Worm (Caenorhabditis elegans) whole organism, early embryonic: ENCODE results near the gene srbc-82.

Experiments
- F13C5.2 ChIP-seq: sonication (generic microtip); optimal IDR thresholded peaks from 2 replicates; lab custom pipeline; 2017; ENCODE audit warnings: mild to moderate bottlenecking, missing genetic modification characterization, inconsistent platforms, missing compliant biosample characterization
- aly-1 ChIP-seq: sonication (generic microtip); optimal IDR thresholded peaks from 2 replicates; lab custom pipeline; 2016; ENCODE audit warnings: missing genetic modification characterization, missing compliant biosample characterization
- ama-1 ChIP-seq: fragments of 150-350 bp; optimal IDR thresholded peaks from 2 replicates; lab custom pipeline; 2014
- flt-1 ChIP-seq: fragments of 200-800 bp; sonication (Bioruptor generic); IDR thresholded peaks from 2 replicates; pipeline ENCODE4 v1.3.6; 2022; ENCODE audit warnings: missing genetic modification characterization, missing compliant biosample characterization
- hnd-1 ChIP-seq: sonication (generic microtip); optimal IDR thresholded peaks from 2 replicates; lab custom pipeline; 2016; ENCODE audit warnings: missing genetic modification characterization, missing compliant biosample characterization
- tbx-37 ChIP-seq: fragments of 200-800 bp; sonication (Bioruptor generic); conservative IDR thresholded peaks from 2 replicates; pipeline ENCODE4 v1.3.6; 2022; ENCODE audit warnings: missing genetic modification reagents, missing genetic modification characterization, missing compliant biosample characterization

ce11 chrV:16350775-16351378, 50.5 kb downstream of the srbc-82 start:
- TF ChIP-seq hnd-1 (tag; lab: Kevin White, UChicago) (no peak), tbx-37 (GFP tag; lab: Robert Waterston, UW) (no peak), ama-1 (lab: Kevin White, UChicago) (no peak), flt-1 (GFP tag; lab: Robert Waterston, UW) (no peak), F13C5.2 (tag; lab: Kevin White, UChicago) (no peak), aly-1 (no peak)
